Fruit fly (Drosophila melanogaster): ENCODE results near the gene CG5280.

DNA sequence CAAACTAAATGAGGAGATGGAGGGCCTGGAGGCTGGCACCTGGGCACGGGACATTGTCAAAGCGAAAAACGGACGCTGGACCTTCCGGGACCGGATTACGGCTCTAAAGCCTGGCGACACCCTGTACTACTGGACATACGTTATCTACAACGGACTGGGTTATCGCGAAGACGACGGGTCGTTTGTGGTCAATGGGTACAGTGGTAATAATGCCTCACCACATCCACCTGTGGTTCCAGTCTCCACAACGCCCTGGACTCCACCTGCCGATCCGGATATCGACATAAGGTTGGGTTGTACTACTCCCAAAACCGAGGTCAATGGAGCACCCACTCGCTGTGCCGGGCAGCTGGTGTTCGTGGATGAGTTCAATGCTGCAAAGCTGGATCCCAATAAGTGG is 34.8 kb downstream of the CG5280 start:
- TF ChIP-seq Dref (GFP tag; IDR thresholded peaks at IDR 0.05) (no peak), fd3F (GFP tag; optimal IDR thresholded peaks at IDR 0.05) (no peak), gcm (GFP tag; optimal IDR thresholded peaks at IDR 0.05) (no peak), CG7987 (GFP tag; optimal IDR thresholded peaks at IDR 0.05) (no peak), D19A (tag; optimal IDR thresholded peaks at IDR 0.05) (no peak), sna (GFP tag; IDR thresholded peaks at IDR 0.05; ENCODE audit: partially characterized antibody) (no peak), CG4404 (GFP tag; IDR thresholded peaks at IDR 0.05) (no peak), CG7839 (tag; optimal IDR thresholded peaks at IDR 0.05) (no peak), Ets65A (GFP tag) (no peak)
